Worm (Caenorhabditis elegans): ENCODE measurements around the gene clec-198.

Gene clec-198

DNA sequence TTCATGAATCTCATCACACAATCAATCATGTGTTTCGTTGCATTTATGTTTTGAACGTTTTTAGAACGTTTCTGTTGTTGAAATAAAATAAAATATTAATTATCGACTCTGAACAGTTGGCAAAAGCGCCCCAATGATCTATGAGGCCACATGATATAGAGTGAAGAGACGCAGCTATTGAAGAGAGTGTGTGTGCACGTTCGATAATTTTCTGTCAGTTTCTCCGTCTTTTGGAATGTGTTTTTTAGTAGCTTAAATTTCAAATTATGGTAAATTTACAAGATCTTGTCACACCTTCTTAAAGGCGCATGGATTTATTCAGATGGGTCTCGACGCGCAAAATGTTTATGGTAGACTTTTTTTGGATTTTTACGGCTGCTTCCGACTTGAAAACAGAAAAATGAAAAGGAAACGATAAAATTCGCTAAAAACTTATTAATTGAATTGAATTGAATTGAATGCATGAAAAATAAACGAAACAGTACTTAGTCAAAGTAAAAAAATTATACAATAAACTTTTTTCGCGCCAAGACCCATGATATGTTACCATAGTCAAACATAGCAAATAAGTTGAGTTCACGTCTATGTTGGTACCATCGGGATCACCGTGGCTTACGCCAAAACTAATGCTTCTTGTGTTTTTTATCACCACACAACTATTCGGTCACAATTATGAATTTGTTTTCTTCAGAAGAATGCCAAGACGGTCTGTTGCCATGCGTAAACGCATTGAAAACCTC is 13.3 kb upstream of the clec-198 start, which contains the start of gene C49C3.15 (continued):
- TF ChIP-seq aly-2 (tag; optimal IDR thresholded peaks at IDR 0.05) (no peak), nfya-1 (tag; optimal IDR thresholded peaks at IDR 0.05; ENCODE audit: insufficient read depth) (peak; percentile 66), sea-2 (GFP tag; optimal IDR thresholded peaks at IDR 0.05) (no peak), fkh-10 (GFP tag; optimal IDR thresholded peaks at IDR 0.05) (no peak), unc-39 (tag; optimal IDR thresholded peaks at IDR 0.05) (no peak), ceh-82 (tag; optimal IDR thresholded peaks at IDR 0.05) (no peak), zag-1 (tag; optimal IDR thresholded peaks at IDR 0.05) (no peak), eor-1 (tag; optimal IDR thresholded peaks at IDR 0.05) (no peak), lin-39 (tag; optimal IDR thresholded peaks at IDR 0.05) (peak; percentile 12)

DNA sequence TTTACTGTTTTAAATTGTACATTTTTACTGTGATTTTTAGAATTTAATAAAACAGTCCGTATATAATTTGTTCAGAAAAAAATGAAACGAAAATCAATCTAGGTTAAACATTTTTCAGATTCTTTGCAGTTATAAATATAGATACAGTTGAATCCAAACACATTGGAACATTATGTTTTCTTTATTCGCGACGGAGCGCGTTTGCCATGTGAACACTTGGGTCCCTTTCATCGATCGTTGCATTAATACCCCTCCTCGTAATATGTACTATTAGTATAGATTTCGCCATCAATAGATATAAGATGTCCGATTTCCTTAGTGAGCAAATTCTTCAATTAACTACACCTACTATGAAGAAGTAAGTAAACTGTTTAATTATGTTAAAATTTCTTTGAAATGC is 11.9 kb upstream of the clec-198 start, which contains the start of gene C49C3.8:
Gene C49C3.8, plus strand, starts transcription at position 173 of the 400 bp plus-strand sequence.
- TF ChIP-seq egl-5 (tag; optimal IDR thresholded peaks at IDR 0.05) = peak; percentile 14
- peak; percentile 26 for TF ChIP-seq pha-4 (tag; optimal IDR thresholded peaks at IDR 0.05)
- TF ChIP-seq lin-15B (tag; optimal IDR thresholded peaks at IDR 0.05) = no peak
- no peak for TF ChIP-seq mml-1 (tag; optimal IDR thresholded peaks at IDR 0.05)
- TF ChIP-seq ceh-9 (tag; optimal IDR thresholded peaks at IDR 0.05) = no peak
- peak; percentile 24 for TF ChIP-seq nfya-1 (tag; optimal IDR thresholded peaks at IDR 0.05; ENCODE audit: insufficient read depth)

DNA sequence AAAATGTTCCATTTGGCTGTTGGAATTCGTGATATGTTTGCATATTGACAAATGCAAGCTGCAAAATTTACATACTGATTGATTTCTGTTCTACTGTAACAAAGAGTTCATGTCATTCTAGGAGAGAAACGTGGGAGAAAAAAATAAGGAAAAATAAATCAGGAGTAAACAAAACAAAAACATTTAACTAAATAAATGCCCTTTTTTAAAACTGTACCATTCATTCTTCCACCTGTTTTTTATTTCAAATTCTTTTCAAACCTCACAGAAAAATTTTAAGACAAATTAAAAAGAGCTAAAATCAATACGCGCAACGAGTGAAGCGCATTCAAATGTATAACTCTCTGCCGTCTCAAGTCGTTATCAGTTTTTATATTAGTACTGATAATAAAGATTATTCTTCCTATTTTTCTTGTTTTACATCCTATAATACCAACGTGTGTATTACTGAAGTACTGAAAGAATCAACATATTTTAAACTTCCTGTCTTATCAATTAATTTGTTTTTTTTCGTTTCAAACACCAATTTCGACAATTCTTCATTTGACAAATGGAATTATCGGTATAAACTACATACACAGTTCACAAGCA is 8.0 kb upstream of the clec-198 start, which contains the start of gene C49C3.10:
Gene C49C3.10, minus strand, starts transcription at position 51 of the 591 bp plus-strand sequence.
- TF ChIP-seq fos-1 (tag; optimal IDR thresholded peaks at IDR 0.05) (no peak), nhr-77 (tag; optimal IDR thresholded peaks at IDR 0.05) (no peak), pqm-1 (tag; optimal IDR thresholded peaks at IDR 0.05) (peak; percentile 88), R02D3.7 (tag; optimal IDR thresholded peaks at IDR 0.05) (no peak), mml-1 (tag; optimal IDR thresholded peaks at IDR 0.05) (no peak), fkh-10 (GFP tag; optimal IDR thresholded peaks at IDR 0.05) (no peak), unc-39 (tag; optimal IDR thresholded peaks at IDR 0.05) (no peak), egl-5 (tag; optimal IDR thresholded peaks at IDR 0.05) (no peak), unc-62 (GFP tag; optimal IDR thresholded peaks at IDR 0.05) (no peak), nhr-25 (tag; optimal IDR thresholded peaks at IDR 0.05) (no peak), tbx-2 (tag; optimal IDR thresholded peaks at IDR 0.05) (no peak), pha-4 (tag; optimal IDR thresholded peaks at IDR 0.05) (peak; percentile 65), elt-2 (tag; optimal IDR thresholded peaks at IDR 0.05) (peak; percentile 94), jun-1 (tag; optimal IDR thresholded peaks at IDR 0.05) (peak; percentile 80), nhr-23 (tag; optimal IDR thresholded peaks at IDR 0.05) (no peak), fkh-2 (tag; optimal IDR thresholded peaks at IDR 0.05) (no peak)

DNA sequence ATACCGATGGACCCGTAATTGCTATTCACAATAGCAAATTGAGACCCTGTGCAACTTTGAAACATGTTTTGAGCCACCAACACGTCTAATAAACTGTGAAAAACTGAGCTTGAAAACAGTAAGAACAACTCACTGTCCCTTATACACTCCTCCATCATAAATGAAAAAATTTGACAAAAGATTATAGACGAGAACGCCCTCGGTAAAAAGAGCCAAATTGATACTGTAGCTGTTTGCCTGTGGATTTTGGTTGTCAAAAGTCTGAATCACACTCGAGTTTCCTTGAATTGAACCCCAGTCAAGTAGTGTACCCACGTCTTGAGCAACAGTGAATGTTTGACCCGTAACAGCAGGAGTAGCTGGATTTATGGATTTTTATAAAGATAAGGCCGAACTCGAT is 5.9 kb upstream of the clec-198 start:
- TF ChIP-seq mdl-1 (tag; optimal IDR thresholded peaks at IDR 0.05) (no peak), eor-1 (tag; optimal IDR thresholded peaks at IDR 0.05) (no peak), nhr-67 (tag; optimal IDR thresholded peaks at IDR 0.05) (no peak)

DNA sequence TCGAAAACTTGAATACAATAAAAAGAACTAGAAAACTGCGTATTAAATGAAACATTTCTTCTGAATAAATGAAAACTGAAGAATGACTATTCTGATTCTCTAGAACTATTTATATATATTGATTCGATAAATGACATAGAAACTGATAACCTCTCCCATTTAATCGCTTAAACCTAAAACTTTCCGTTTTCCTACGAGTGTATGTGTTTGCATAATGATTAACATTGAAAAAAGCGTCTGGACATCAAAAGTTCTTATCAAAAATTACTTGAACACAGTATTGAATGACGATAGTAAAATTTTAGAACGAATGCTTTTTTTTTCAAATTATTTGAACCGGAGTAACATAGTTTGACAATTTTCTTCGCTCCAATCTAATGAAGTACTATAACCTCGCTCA is 4.8 kb upstream of the clec-198 start, which contains the start of gene C49C3.9:
Gene C49C3.9, minus strand, starts transcription at position 136 of the 400 bp plus-strand sequence.
- peak; percentile 85 for TF ChIP-seq pqm-1 (tag; optimal IDR thresholded peaks at IDR 0.05)
- TF ChIP-seq elt-2 (tag; optimal IDR thresholded peaks at IDR 0.05) = peak; percentile 92
- no peak for TF ChIP-seq daf-12 (tag; optimal IDR thresholded peaks at IDR 0.05)
- TF ChIP-seq unc-39 (tag; optimal IDR thresholded peaks at IDR 0.05) = no peak
- no peak for TF ChIP-seq elt-3 (tag; optimal IDR thresholded peaks at IDR 0.05)

DNA sequence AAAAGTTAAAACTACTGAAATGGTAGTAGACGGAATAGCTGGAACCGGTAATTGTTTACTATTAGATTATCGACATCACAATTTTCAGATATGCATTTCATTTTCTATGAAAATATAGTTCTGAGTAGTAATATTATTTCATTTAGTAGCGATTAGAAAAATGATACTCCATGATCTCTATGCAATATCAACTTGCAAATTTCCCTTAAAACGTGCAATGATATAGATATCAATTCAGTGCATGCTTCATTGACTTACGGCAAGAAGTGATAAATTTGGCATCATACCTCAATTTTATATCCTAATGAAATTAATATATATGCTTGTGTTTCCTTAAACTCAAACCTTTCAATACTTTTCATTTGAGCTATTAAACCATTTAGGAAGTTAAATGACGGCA is 4.3 kb upstream of the clec-198 start, which contains the start of gene C49C3.21:
Gene C49C3.21, plus strand, starts transcription at position 301 of the 400 bp plus-strand sequence.
- TF ChIP-seq lin-39 (tag; optimal IDR thresholded peaks at IDR 0.05) (no peak), aly-2 (tag; optimal IDR thresholded peaks at IDR 0.05) (no peak), hmg-11 (tag; optimal IDR thresholded peaks at IDR 0.05) (no peak), fos-1 (tag; optimal IDR thresholded peaks at IDR 0.05) (no peak), ZK546.5 (tag; optimal IDR thresholded peaks at IDR 0.05) (no peak), nhr-77 (tag; optimal IDR thresholded peaks at IDR 0.05) (no peak), sea-2 (GFP tag; optimal IDR thresholded peaks at IDR 0.05) (no peak), fkh-10 (GFP tag; optimal IDR thresholded peaks at IDR 0.05) (no peak), ceh-9 (tag; optimal IDR thresholded peaks at IDR 0.05) (no peak), mml-1 (tag; optimal IDR thresholded peaks at IDR 0.05) (no peak), eor-1 (tag; optimal IDR thresholded peaks at IDR 0.05) (no peak), elt-1 (tag; optimal IDR thresholded peaks at IDR 0.05) (no peak)
